Fruit fly (Drosophila melanogaster) whole organism, embryonic: ENCODE measurements around the gene CG5810.

ENCODE experiments used
- B-H2 ChIP-seq: fragments of 200-800 bp; sonication (Bioruptor generic); optimal IDR thresholded peaks from 2 replicates; lab custom pipeline; 2018; ENCODE audit warnings: missing biosample characterization, mild to moderate bottlenecking, missing genetic modification characterization
- CG10462 ChIP-seq: fragments of 200-800 bp; sonication (Bioruptor generic); optimal IDR thresholded peaks from 2 replicates; lab custom pipeline; 2016; ENCODE audit warnings: missing biosample characterization, missing genetic modification characterization
- CG10543 ChIP-seq: fragments of 200-800 bp; sonication (Bioruptor generic); optimal IDR thresholded peaks from 3 replicates; lab custom pipeline; 2017; ENCODE audit warnings: missing biosample characterization, mild to moderate bottlenecking, missing genetic modification characterization, moderate library complexity
- CG12769 ChIP-seq: fragments of 200-800 bp; sonication (Bioruptor generic); optimal IDR thresholded peaks from 2 replicates; lab custom pipeline; 2019; ENCODE audit warnings: missing biosample characterization, mild to moderate bottlenecking, missing genetic modification characterization, moderate library complexity
- CG13123 ChIP-seq: fragments of 200-800 bp; sonication (Bioruptor generic); optimal IDR thresholded peaks from 2 replicates; lab custom pipeline; 2016; ENCODE audit warnings: missing biosample characterization, missing genetic modification characterization
- CG13894 ChIP-seq: fragments of 200-800 bp; sonication (Bioruptor generic); optimal IDR thresholded peaks from 3 replicates; lab custom pipeline; 2018; ENCODE audit warnings: missing biosample characterization, mild to moderate bottlenecking, missing genetic modification characterization, moderate library complexity
- CG14965 ChIP-seq: fragments of 200-800 bp; sonication (Bioruptor generic); optimal IDR thresholded peaks from 2 replicates; lab custom pipeline; 2016; ENCODE audit warnings: missing biosample characterization, missing genetic modification characterization, borderline replicate concordance
- CG1792 ChIP-seq: fragments of 200-800 bp; sonication (Bioruptor generic); optimal IDR thresholded peaks from 2 replicates; lab custom pipeline; 2016; ENCODE audit warnings: missing biosample characterization, missing genetic modification characterization
- CG3065 ChIP-seq: fragments of 200-800 bp; sonication (Bioruptor generic); optimal IDR thresholded peaks from 2 replicates; lab custom pipeline; 2016; ENCODE audit warnings: missing biosample characterization, missing genetic modification characterization
- CG31388 ChIP-seq: fragments of 200-800 bp; sonication (Bioruptor generic); optimal IDR thresholded peaks from 2 replicates; lab custom pipeline; 2016; ENCODE audit warnings: missing biosample characterization, missing genetic modification characterization
- CG3281 ChIP-seq: fragments of 200-800 bp; sonication (Bioruptor generic); optimal IDR thresholded peaks from 3 replicates; lab custom pipeline; 2017; ENCODE audit warnings: missing biosample characterization, mild to moderate bottlenecking, missing genetic modification characterization
- CG5953 ChIP-seq: fragments of 200-800 bp; sonication (Bioruptor generic); IDR thresholded peaks from 2 replicates; pipeline ENCODE4 v1.3.6; 2022; ENCODE audit warnings: missing biosample characterization, missing genetic modification characterization
- CG6854 ChIP-seq: fragments of 200-800 bp; sonication (Bioruptor generic); optimal IDR thresholded peaks from 3 replicates; lab custom pipeline; 2017; ENCODE audit warnings: missing biosample characterization, mild to moderate bottlenecking, missing genetic modification characterization
- CG7357 ChIP-seq: fragments of 200-800 bp; sonication (Bioruptor generic); IDR thresholded peaks from 3 replicates; pipeline ENCODE4 v1.3.6; 2022; ENCODE audit warnings: missing biosample characterization, missing genetic modification characterization
- HHEX ChIP-seq: fragments of 200-800 bp; sonication (Bioruptor generic); optimal IDR thresholded peaks from 3 replicates; lab custom pipeline; 2017; ENCODE audit warnings: missing biosample characterization, mild to moderate bottlenecking, missing genetic modification characterization, missing genetic modification reagents
- Hand ChIP-seq: fragments of 200-800 bp; sonication (Bioruptor generic); optimal IDR thresholded peaks from 2 replicates; lab custom pipeline; 2017; ENCODE audit warnings: mild to moderate bottlenecking, missing biosample characterization, missing genetic modification reagents, missing genetic modification characterization
- Lim3 ChIP-seq: fragments of 200-800 bp; sonication (Bioruptor generic); IDR thresholded peaks from 2 replicates; pipeline ENCODE4 v1.3.6; 2022; ENCODE audit warnings: missing biosample characterization, missing genetic modification characterization
- Mrtf ChIP-seq: fragments of 200-800 bp; sonication (Bioruptor generic); IDR thresholded peaks from 3 replicates; pipeline ENCODE4 v1.3.6; 2022; ENCODE audit warnings: missing biosample characterization, missing genetic modification characterization
- Spps ChIP-seq: fragments of 200-800 bp; sonication (Bioruptor generic); optimal IDR thresholded peaks from 2 replicates; lab custom pipeline; 2018; ENCODE audit warnings: missing biosample characterization, mild to moderate bottlenecking, missing genetic modification characterization
- Vsx1 ChIP-seq: fragments of 200-800 bp; sonication (Bioruptor generic); optimal IDR thresholded peaks from 2 replicates; lab custom pipeline; 2017; ENCODE audit warnings: missing biosample characterization, mild to moderate bottlenecking, missing genetic modification characterization, missing genetic modification reagents
- ab ChIP-seq: fragments of 200-800 bp; sonication (Bioruptor generic); optimal IDR thresholded peaks from 2 replicates; lab custom pipeline; 2016; ENCODE audit warnings: missing biosample characterization, missing genetic modification characterization
- chinmo ChIP-seq: fragments of 200-800 bp; sonication (Bioruptor generic); IDR thresholded peaks from 4 replicates; pipeline ENCODE4 v1.3.6; 2022; ENCODE audit warnings: missing biosample characterization, missing genetic modification characterization; ENCODE audit not compliant: partially characterized antibody
- dimm ChIP-seq: fragments of 200-800 bp; sonication (Bioruptor generic); IDR thresholded peaks from 2 replicates; pipeline ENCODE4 v1.3.6; 2022; ENCODE audit warnings: missing biosample characterization, missing genetic modification characterization
- dm ChIP-seq: fragments of 200-800 bp; sonication (Bioruptor generic); optimal IDR thresholded peaks from 3 replicates; lab custom pipeline; 2016; ENCODE audit warnings: missing biosample characterization, missing genetic modification characterization
- dmrt11E ChIP-seq: fragments of 200-800 bp; sonication (Bioruptor generic); optimal IDR thresholded peaks from 3 replicates; lab custom pipeline; 2018; ENCODE audit warnings: missing biosample characterization, mild to moderate bottlenecking, missing genetic modification characterization, moderate library complexity
- en ChIP-seq: fragments of 200-800 bp; sonication (Bioruptor generic); optimal IDR thresholded peaks from 2 replicates; lab custom pipeline; 2016; ENCODE audit warnings: missing biosample characterization, missing genetic modification characterization
- eve ChIP-seq, 2 experiments: fragments of >200 bp; optimal IDR thresholded peaks; 2 replicates each; lab custom pipeline; 2017; ENCODE audit warnings: missing biosample characterization in 2 of 2, missing genetic modification characterization in 2 of 2
- fd64A ChIP-seq: fragments of 200-800 bp; sonication (Bioruptor generic); optimal IDR thresholded peaks from 3 replicates; lab custom pipeline; 2018; ENCODE audit warnings: missing biosample characterization, mild to moderate bottlenecking, missing genetic modification characterization
- fd96Cb ChIP-seq: fragments of 200-800 bp; sonication (Bioruptor generic); optimal IDR thresholded peaks from 2 replicates; lab custom pipeline; 2018; ENCODE audit warnings: missing biosample characterization, mild to moderate bottlenecking, missing genetic modification characterization, moderate library complexity
- gro ChIP-seq: fragments of 200-800 bp; sonication (Bioruptor generic); optimal IDR thresholded peaks from 2 replicates; lab custom pipeline; 2016; ENCODE audit warnings: missing biosample characterization, missing genetic modification characterization
- otp ChIP-seq: fragments of 200-800 bp; sonication (Bioruptor generic); IDR thresholded peaks from 3 replicates; pipeline ENCODE4, ENCODE4 v1.3.6; 2022; ENCODE audit warnings: missing biosample characterization, missing genetic modification characterization
- pan ChIP-seq, 4 experiments: fragments of >200 bp in 3 of 4; fragments of 200-800 bp in 1 of 4; sonication (Bioruptor generic) in 1 of 4; optimal IDR thresholded peaks in 3 of 4; IDR thresholded peaks in 1 of 4; 2 replicates each; pipeline versions ENCODE4 v1.3.6 to Lab custom; 2017 to 2022; ENCODE audit warnings: missing biosample characterization in 2 of 4, missing genetic modification characterization in 2 of 4, mixed read lengths in 1 of 4
- pfk ChIP-seq: fragments of 200-800 bp; sonication (Bioruptor generic); optimal IDR thresholded peaks from 2 replicates; lab custom pipeline; 2018; ENCODE audit warnings: missing biosample characterization, mild to moderate bottlenecking, missing genetic modification characterization, moderate library complexity
- rib ChIP-seq: fragments of 200-800 bp; sonication (Bioruptor generic); IDR thresholded peaks from 2 replicates; pipeline ENCODE4 v1.3.6; 2022; ENCODE audit warnings: missing biosample characterization, missing genetic modification characterization
- sr ChIP-seq: fragments of 200-800 bp; sonication (Bioruptor generic); IDR thresholded peaks from 3 replicates; pipeline ENCODE4 v1.3.6; 2022; ENCODE audit warnings: missing biosample characterization, missing genetic modification characterization
- vnd ChIP-seq: fragments of 200-800 bp; sonication (Bioruptor generic); IDR thresholded peaks from 3 replicates; pipeline ENCODE4 v1.3.6; 2022; ENCODE audit warnings: missing biosample characterization, missing genetic modification characterization; ENCODE audit not compliant: partially characterized antibody
- vvl ChIP-seq: fragments of 200-800 bp; sonication (Bioruptor generic); IDR thresholded peaks from 2 replicates; pipeline ENCODE4 v1.3.6; 2022; ENCODE audit warnings: missing biosample characterization, missing genetic modification characterization

Gene CG5810

DNA sequence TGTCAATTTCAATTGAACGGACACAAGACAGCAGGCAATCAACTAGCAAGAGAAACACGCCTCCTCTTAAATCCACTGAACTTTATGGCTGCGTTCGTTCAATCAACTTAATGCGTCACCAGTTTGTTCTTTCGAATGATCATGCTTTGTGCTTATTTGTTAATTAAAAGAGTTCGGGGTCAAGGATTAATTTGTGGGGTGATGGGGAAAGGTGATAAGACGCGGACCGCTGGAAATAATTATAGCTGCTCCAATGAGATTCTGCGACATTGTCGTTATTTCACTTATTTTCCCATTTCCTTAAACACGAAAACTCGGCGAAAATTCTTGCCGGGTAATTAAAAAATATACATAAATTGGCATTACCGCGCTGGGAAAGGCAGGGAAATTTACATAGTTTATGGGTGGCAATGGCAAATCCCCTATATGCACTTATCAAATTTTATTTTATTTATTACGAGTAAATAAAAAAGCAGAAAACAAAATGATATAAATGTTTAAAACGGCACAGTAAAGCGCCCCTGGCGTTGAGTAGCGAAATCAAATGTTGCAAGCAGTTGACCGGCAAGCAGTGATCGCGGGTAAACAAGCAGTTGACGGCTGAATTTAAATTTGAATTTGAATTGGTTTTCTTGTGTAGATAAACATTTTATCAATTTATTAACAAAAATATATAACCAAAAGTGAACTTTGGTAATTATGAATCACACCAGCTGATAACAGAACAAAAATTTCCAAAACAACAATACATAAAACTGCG, 21.0 kb downstream of the CG5810 start (continued):
- TF ChIP-seq Mrtf: peak; percentile 58; the same call in 1 of the 3 replicates
- peak; percentile 100 for TF ChIP-seq CG14965 (GFP tag; lab: Kevin White, UChicago)
- peak; percentile 61 for TF ChIP-seq CG3281 (GFP tag; lab: Kevin White, UChicago)
- TF ChIP-seq CG31388: peak; percentile 50
- TF ChIP-seq fd96Cb (tag; lab: Kevin White, UChicago): peak; percentile 55
- no peak for TF ChIP-seq CG13123
- TF ChIP-seq fd64A (GFP tag; lab: Kevin White, UChicago): peak; percentile 33
- peak; percentile 23 for TF ChIP-seq pfk (GFP tag; lab: Kevin White, UChicago)
- TF ChIP-seq CG6854 (GFP tag; lab: Kevin White, UChicago): peak; percentile 24
- no peak for TF ChIP-seq Lim3 (GFP tag; lab: Robert Waterston, UW)
- TF ChIP-seq dimm (GFP tag; lab: Robert Waterston, UW): no peak
- TF ChIP-seq dmrt11E (tag; lab: Kevin White, UChicago): peak; percentile 57
- peak; percentile 60 for TF ChIP-seq en
- peak; percentile 80 for TF ChIP-seq CG3065 (GFP tag; lab: Kevin White, UChicago)
- TF ChIP-seq HHEX (GFP tag; lab: Kevin White, UChicago): peak; percentile 73
- TF ChIP-seq CG5953 (GFP tag; lab: Robert Waterston, UW): peak; percentile 33; the same call in 1 of the 2 replicates
- peak; percentile 84 for TF ChIP-seq gro (GFP tag; lab: Kevin White, UChicago)
- peak; percentile 66 for TF ChIP-seq dm (GFP tag; lab: Kevin White, UChicago)
- no peak for TF ChIP-seq Hand
- TF ChIP-seq Vsx1 (GFP tag; lab: Kevin White, UChicago): peak; percentile 22

DNA sequence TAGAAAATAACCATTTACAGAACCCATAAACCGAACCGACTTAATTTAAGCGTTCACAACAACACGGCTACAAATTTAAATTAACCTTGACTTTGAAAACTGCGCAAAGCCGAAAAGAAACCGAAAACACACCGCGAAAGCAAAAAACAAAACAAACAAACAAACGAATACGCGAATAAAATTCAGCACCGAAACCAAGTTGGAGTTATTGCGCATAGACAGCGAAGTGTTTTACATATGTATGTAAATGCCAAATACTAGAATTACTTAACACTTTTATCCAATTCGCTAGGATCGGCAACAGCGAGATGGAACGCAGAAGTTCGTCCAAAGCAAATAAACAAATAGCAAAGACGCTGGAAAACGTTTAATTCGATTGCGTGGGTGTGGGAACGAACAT, 22.1 kb downstream of the CG5810 start:
- TF ChIP-seq chinmo (GFP tag; lab: Robert Waterston, UW) (0 out of 4 replicates have a peak, but pooled peaks have one; percentile 31), CG10462 (GFP tag; lab: Kevin White, UChicago) (no peak), eve (GFP tag; optimal IDR thresholded peaks at IDR 0.05; lab: Kevin White, UChicago) (peak in 1 of 2 experiments; percentile 47), Spps (tag; lab: Kevin White, UChicago) (no peak), sr (GFP tag; lab: Robert Waterston, UW) (0 out of 3 replicates have a peak, but pooled peaks have one; percentile 16), pan (optimal IDR thresholded peaks at IDR 0.05; lab: Kevin White, UChicago) (no peak), pan (GFP tag; optimal IDR thresholded peaks at IDR 0.05 in 1 of 2, IDR thresholded peaks at IDR 0.05 in 1 of 2) (no peak), vnd (no peak), B-H2 (GFP tag; lab: Kevin White, UChicago) (peak; percentile 21), ab (GFP tag; lab: Kevin White, UChicago) (no peak), otp (GFP tag; lab: Robert Waterston, UW) (no peak), HHEX (GFP tag; lab: Kevin White, UChicago) (no peak), CG1792 (no peak), CG12769 (tag; lab: Kevin White, UChicago) (peak; percentile 11), CG13894 (tag; lab: Kevin White, UChicago) (peak; percentile 66), rib (peak; percentile 70; the same call in 1 of the 2 replicates), CG10543 (GFP tag; lab: Kevin White, UChicago) (peak; percentile 29), vvl (GFP tag; lab: Robert Waterston, UW) (0 out of 2 replicates have a peak, but pooled peaks have one; percentile 17), CG7357 (GFP tag; lab: Robert Waterston, UW) (no peak)
